Worm (Caenorhabditis elegans) whole organism, late embryonic: ENCODE results near the gene lin-31.

Experiments
- F13H6.1 ChIP-seq: sonication (generic microtip); optimal IDR thresholded peaks from 2 replicates; lab custom pipeline; 2016; ENCODE audit warnings: missing genetic modification characterization, missing compliant biosample characterization
- ahr-1 ChIP-seq: sonication (generic microtip); optimal IDR thresholded peaks from 2 replicates; lab custom pipeline; 2016; ENCODE audit warnings: missing genetic modification characterization, missing compliant biosample characterization
- ceh-22 ChIP-seq: sonication (generic microtip); optimal IDR thresholded peaks from 2 replicates; lab custom pipeline; 2017; ENCODE audit warnings: missing biosample characterization, missing genetic modification characterization
- ceh-31 ChIP-seq: sonication (generic microtip); optimal IDR thresholded peaks from 2 replicates; lab custom pipeline; 2016; ENCODE audit warnings: missing genetic modification characterization, missing compliant biosample characterization
- dmd-4 ChIP-seq: sonication (generic microtip); optimal IDR thresholded peaks from 2 replicates; lab custom pipeline; 2016; ENCODE audit warnings: borderline replicate concordance, missing genetic modification characterization, missing compliant biosample characterization
- elt-2 ChIP-seq: sonication (generic microtip); optimal IDR thresholded peaks from 2 replicates; lab custom pipeline; 2016; ENCODE audit warnings: missing genetic modification reagents, missing genetic modification characterization, missing compliant biosample characterization
- fax-1 ChIP-seq: sonication (generic microtip); optimal IDR thresholded peaks from 2 replicates; lab custom pipeline; 2016; ENCODE audit warnings: missing genotype, missing genetic modification characterization, missing compliant biosample characterization
- nhr-232 ChIP-seq: sonication (generic microtip); optimal IDR thresholded peaks from 2 replicates; lab custom pipeline; 2016; ENCODE audit warnings: missing genetic modification characterization, missing compliant biosample characterization
- pag-3 ChIP-seq: sonication (generic microtip); optimal IDR thresholded peaks from 2 replicates; lab custom pipeline; 2016; ENCODE audit warnings: missing compliant biosample characterization, missing genetic modification characterization, borderline replicate concordance
- ref-2 ChIP-seq: sonication (generic microtip); optimal IDR thresholded peaks from 2 replicates; lab custom pipeline; 2016; ENCODE audit warnings: missing genetic modification characterization, missing compliant biosample characterization
- tbx-7 ChIP-seq: sonication (generic microtip); optimal IDR thresholded peaks from 2 replicates; lab custom pipeline; 2016; ENCODE audit warnings: missing genotype, missing genetic modification characterization, missing compliant biosample characterization
- unc-55 ChIP-seq: sonication (generic microtip); optimal IDR thresholded peaks from 2 replicates; lab custom pipeline; 2017; ENCODE audit warnings: missing biosample characterization, missing genetic modification reagents, missing genetic modification characterization
- ztf-16 ChIP-seq: sonication (generic microtip); optimal IDR thresholded peaks from 2 replicates; lab custom pipeline; 2017; ENCODE audit warnings: missing genetic modification characterization, missing compliant biosample characterization

- no peak for TF ChIP-seq F13H6.1 (tag; lab: Kevin White, UChicago)
- no peak for TF ChIP-seq dmd-4 (tag; lab: Kevin White, UChicago)
- TF ChIP-seq ahr-1 (tag; lab: Kevin White, UChicago) = no peak
- no peak for TF ChIP-seq ztf-16
- TF ChIP-seq fax-1 (tag; lab: Kevin White, UChicago) = no peak
- TF ChIP-seq nhr-232 (tag; lab: Kevin White, UChicago) = no peak
- TF ChIP-seq elt-2 (tag; lab: Kevin White, UChicago) = no peak
- no peak for TF ChIP-seq unc-55
- TF ChIP-seq pag-3 (tag; lab: Kevin White, UChicago) = no peak
- no peak for TF ChIP-seq tbx-7
- TF ChIP-seq ceh-22 (tag; lab: Kevin White, UChicago) = no peak
- TF ChIP-seq ceh-31 (tag; lab: Kevin White, UChicago) = no peak
- no peak for TF ChIP-seq ref-2 (tag; lab: Kevin White, UChicago)
These were observed 45.9 kb downstream of the lin-31 start, which contains the start of gene K07D4.9 for ce11 chrII:4028276-4028675.
